Fruit fly (Drosophila melanogaster): ENCODE data around the gene Ccp84Ag.

Ccp84Ag gene

dm6 chr3R:6674548-6674947 lies 12.0 kb upstream of the Ccp84Ag start (continued):
- TF ChIP-seq CG2129 (GFP tag; IDR thresholded peaks at IDR 0.05; ENCODE audit: partially characterized antibody) (no peak), HLHmδ (GFP tag; optimal IDR thresholded peaks at IDR 0.05) (no peak), NK7.1 (GFP tag; optimal IDR thresholded peaks at IDR 0.05) (no peak), CG32767 (GFP tag; IDR thresholded peaks at IDR 0.05) (no peak), dm (GFP tag; optimal IDR thresholded peaks at IDR 0.05) (no peak), CG3281 (GFP tag; optimal IDR thresholded peaks at IDR 0.05) (no peak), CG16779 (GFP tag; IDR thresholded peaks at IDR 0.05) (no peak), CG6791 (GFP tag; IDR thresholded peaks at IDR 0.05; ENCODE audit: partially characterized antibody) (no peak), emc (GFP tag; optimal IDR thresholded peaks at IDR 0.05) (no peak), Six4 (GFP tag; optimal IDR thresholded peaks at IDR 0.05) (peak; percentile 9), CG12942 (GFP tag; optimal IDR thresholded peaks at IDR 0.05) (no peak), Dp (GFP tag; optimal IDR thresholded peaks at IDR 0.05) (no peak), CG2120 (GFP tag; optimal IDR thresholded peaks at IDR 0.05) (no peak), dpn (GFP tag; optimal IDR thresholded peaks at IDR 0.05) (no peak), tna (GFP tag; IDR thresholded peaks at IDR 0.05; ENCODE audit: partially characterized antibody) (no peak), slbo (GFP tag; IDR thresholded peaks at IDR 0.05) (no peak), aop (GFP tag; IDR thresholded peaks at IDR 0.05) (no peak), fru (optimal IDR thresholded peaks at IDR 0.05) (no peak), Xbp1 (GFP tag; optimal IDR thresholded peaks at IDR 0.05) (no peak), YL-1 (GFP tag; optimal IDR thresholded peaks at IDR 0.05) (no peak), CG33557 (GFP tag; optimal IDR thresholded peaks at IDR 0.05) (peak; percentile 1), az2 (GFP tag; optimal IDR thresholded peaks at IDR 0.05) (no peak), CG12744 (GFP tag; optimal IDR thresholded peaks at IDR 0.05) (no peak), CHES-1-like (GFP tag; optimal IDR thresholded peaks at IDR 0.05) (no peak), ATbp (GFP tag; optimal IDR thresholded peaks at IDR 0.05) (no peak), Dip2 (GFP tag; IDR thresholded peaks at IDR 0.05) (no peak), Myb (GFP tag; optimal IDR thresholded peaks at IDR 0.05) (no peak), CG5245 (GFP tag; optimal IDR thresholded peaks at IDR 0.05) (no peak), ac (GFP tag; optimal IDR thresholded peaks at IDR 0.05) (no peak), dmrt99B (tag; optimal IDR thresholded peaks at IDR 0.05) (no peak), CG2889 (GFP tag; IDR thresholded peaks at IDR 0.05) (no peak), BEAF-32 (GFP tag; optimal IDR thresholded peaks at IDR 0.05) (no peak), chif (GFP tag; optimal IDR thresholded peaks at IDR 0.05) (peak in 1 of 2 experiments; percentile 42), mam (GFP tag; optimal IDR thresholded peaks at IDR 0.05) (no peak), hkb (optimal IDR thresholded peaks at IDR 0.05) (no peak), hkb (GFP tag; IDR thresholded peaks at IDR 0.05) (no peak), Awh (GFP tag; IDR thresholded peaks at IDR 0.05) (no peak), shn (GFP tag; optimal IDR thresholded peaks at IDR 0.05) (no peak), CG17612 (GFP tag; IDR thresholded peaks at IDR 0.05) (no peak), CG14860 (GFP tag; IDR thresholded peaks at IDR 0.05; ENCODE audit: partially characterized antibody) (no peak), CG14050 (GFP tag; IDR thresholded peaks at IDR 0.05) (no peak), Kr (GFP tag; optimal IDR thresholded peaks at IDR 0.05) (no peak), al (GFP tag; IDR thresholded peaks at IDR 0.05) (no peak), zfh2 (GFP tag; optimal IDR thresholded peaks at IDR 0.05) (no peak), Stat92E (GFP tag; optimal IDR thresholded peaks at IDR 0.05) (no peak), pzg (GFP tag; optimal IDR thresholded peaks at IDR 0.05) (no peak), jing (GFP tag; optimal IDR thresholded peaks at IDR 0.05) (no peak), abd-A (tag; optimal IDR thresholded peaks at IDR 0.05) (no peak), gce (GFP tag; IDR thresholded peaks at IDR 0.05) (no peak), pita (GFP tag; optimal IDR thresholded peaks at IDR 0.05) (no peak), CG13123 (GFP tag; optimal IDR thresholded peaks at IDR 0.05) (no peak), kni (GFP tag; optimal IDR thresholded peaks at IDR 0.05) (no peak), tgo (GFP tag; IDR thresholded peaks at IDR 0.05) (no peak)

Measured in whole organism, embryonic.